Worm (Caenorhabditis elegans) whole organism, L4/young adult: Measurements from ENCODE around the gene C47A4.3.

Experiments
- W03F9.2 ChIP-seq: fragments of 150-350 bp; optimal IDR thresholded peaks from 2 replicates; lab custom pipeline; 2014; ENCODE audit warnings: missing biosample characterization, missing genetic modification characterization
- dao-5 ChIP-seq: sonication (generic microtip); optimal IDR thresholded peaks from 2 replicates; lab custom pipeline; 2016; ENCODE audit warnings: missing genotype, missing genetic modification characterization, moderate library complexity, missing compliant biosample characterization
- him-1 ChIP-seq: sonication (generic microtip); optimal IDR thresholded peaks from 2 replicates; lab custom pipeline; 2016; ENCODE audit warnings: missing genotype, missing genetic modification reagents, missing genetic modification characterization, missing compliant biosample characterization

C47A4.3 gene

ce11 chrIV:13742244-13742643 is at the start of gene C47A4.3:
Gene C47A4.3, minus strand, starts transcription at chrIV:13742344.
- TF ChIP-seq dao-5 (tag; lab: Kevin White, UChicago) (no peak), W03F9.2 (tag; lab: Kevin White, UChicago) (no peak), him-1 (tag; lab: Kevin White, UChicago) (no peak)

- no peak for TF ChIP-seq dao-5 (tag; lab: Kevin White, UChicago)
- peak; percentile 43 for TF ChIP-seq W03F9.2 (tag; lab: Kevin White, UChicago)
- no peak for TF ChIP-seq him-1 (tag; lab: Kevin White, UChicago)
Measured at ce11 chrIV:13788652-13789051, 46.5 kb upstream of the C47A4.3 start, which contains the start of the genes sas-6 and Y45F10D.7. Gene sas-6, minus strand, starts transcription at chrIV:13788731. Gene Y45F10D.7, plus strand, starts transcription at chrIV:13788907.

- TF ChIP-seq dao-5 (tag; lab: Kevin White, UChicago) (no peak), him-1 (tag; lab: Kevin White, UChicago) (no peak), W03F9.2 (tag; lab: Kevin White, UChicago) (no peak)
Measured at ce11 chrIV:13786690-13787089, 44.5 kb upstream of the C47A4.3 start, which contains the start of gene icap-1. Gene icap-1, minus strand, starts transcription at chrIV:13786961.

- TF ChIP-seq him-1 (tag; lab: Kevin White, UChicago) (no peak), dao-5 (tag; lab: Kevin White, UChicago) (no peak), W03F9.2 (tag; lab: Kevin White, UChicago) (no peak)
Measured at ce11 chrIV:13785545-13785944, 43.4 kb upstream of the C47A4.3 start, which contains the start of gene lact-9. Gene lact-9, minus strand, starts transcription at chrIV:13785645.

- TF ChIP-seq dao-5 (tag; lab: Kevin White, UChicago) (no peak), W03F9.2 (tag; lab: Kevin White, UChicago) (no peak), him-1 (tag; lab: Kevin White, UChicago) (no peak)
Measured at ce11 chrIV:13784774-13785173, 42.6 kb upstream of the C47A4.3 start.

- peak; percentile 29 for TF ChIP-seq W03F9.2 (tag; lab: Kevin White, UChicago)
- TF ChIP-seq dao-5 (tag; lab: Kevin White, UChicago) = no peak
Measured at ce11 chrIV:13783237-13784012, 41.3 kb upstream of the C47A4.3 start, which contains the start of gene iscu-1. Gene iscu-1, plus strand, starts transcription at chrIV:13783962.

- TF ChIP-seq him-1 (tag; lab: Kevin White, UChicago) = no peak
- TF ChIP-seq dao-5 (tag; lab: Kevin White, UChicago) = no peak
- no peak for TF ChIP-seq W03F9.2 (tag; lab: Kevin White, UChicago)
Measured at ce11 chrIV:13782319-13782718, 40.2 kb upstream of the C47A4.3 start.

ce11 chrIV:13778710-13779109 is 36.6 kb upstream of the C47A4.3 start, which contains the start of gene gly-10:
Gene gly-10, plus strand, starts transcription at chrIV:13779096.
- TF ChIP-seq W03F9.2 (tag; lab: Kevin White, UChicago) (no peak), dao-5 (tag; lab: Kevin White, UChicago) (no peak)

ce11 chrIV:13777480-13777879 is 35.3 kb upstream of the C47A4.3 start, which contains the start of gene rpl-18:
Gene rpl-18, plus strand, starts transcription at chrIV:13777865.
- TF ChIP-seq him-1 (tag; lab: Kevin White, UChicago) = no peak
- peak; percentile 74 for TF ChIP-seq W03F9.2 (tag; lab: Kevin White, UChicago)
- TF ChIP-seq dao-5 (tag; lab: Kevin White, UChicago) = no peak

- TF ChIP-seq W03F9.2 (tag; lab: Kevin White, UChicago) = no peak
Measured at ce11 chrIV:13776745-13777144, 34.6 kb upstream of the C47A4.3 start.

ce11 chrIV:13776115-13776514 is 34.0 kb upstream of the C47A4.3 start, which contains the start of gene Y45F10D.16:
Gene Y45F10D.16, plus strand, starts transcription at chrIV:13776415.
- TF ChIP-seq him-1 (tag; lab: Kevin White, UChicago) = no peak
- TF ChIP-seq dao-5 (tag; lab: Kevin White, UChicago) = no peak
- no peak for TF ChIP-seq W03F9.2 (tag; lab: Kevin White, UChicago)

ce11 chrIV:13774578-13774977 is 32.4 kb upstream of the C47A4.3 start, which contains the start of gene Y45F10D.2:
Gene Y45F10D.2, minus strand, starts transcription at chrIV:13774678.
- TF ChIP-seq W03F9.2 (tag; lab: Kevin White, UChicago) (no peak), dao-5 (tag; lab: Kevin White, UChicago) (no peak), him-1 (tag; lab: Kevin White, UChicago) (no peak)

ce11 chrIV:13764708-13765107 is 22.6 kb upstream of the C47A4.3 start:
- TF ChIP-seq dao-5 (tag; lab: Kevin White, UChicago) (no peak), him-1 (tag; lab: Kevin White, UChicago) (no peak), W03F9.2 (tag; lab: Kevin White, UChicago) (no peak)
